Fruit fly (Drosophila melanogaster) whole organism, pupa: ENCODE measurements around the gene Chd64.

Source experiments
- CG10348 ChIP-seq: fragments of 200-800 bp; sonication (Bioruptor generic); IDR thresholded peaks from 2 replicates; pipeline ENCODE4 v1.3.6; 2022; ENCODE audit warnings: missing biosample characterization, missing genetic modification characterization
- CG12605 ChIP-seq: fragments of 200-800 bp; sonication (Bioruptor generic); IDR thresholded peaks from 2 replicates; pipeline ENCODE4 v1.3.6; 2022; ENCODE audit warnings: missing biosample characterization, missing genetic modification characterization
- CG13204 ChIP-seq: fragments of 200-800 bp; sonication (Bioruptor generic); optimal IDR thresholded peaks from 2 replicates; lab custom pipeline; 2018; ENCODE audit warnings: missing biosample characterization, mild to moderate bottlenecking, missing genetic modification characterization, moderate library complexity
- CG14655 ChIP-seq: fragments of 200-800 bp; sonication (Bioruptor generic); optimal IDR thresholded peaks from 3 replicates; lab custom pipeline; 2017; ENCODE audit warnings: mild to moderate bottlenecking, missing biosample characterization, missing genetic modification reagents, missing genetic modification characterization
- CG15710 ChIP-seq: fragments of 200-800 bp; sonication (Bioruptor generic); optimal IDR thresholded peaks from 2 replicates; lab custom pipeline; 2018; ENCODE audit warnings: missing biosample characterization, mild to moderate bottlenecking, missing genetic modification characterization, moderate library complexity
- CG17806 ChIP-seq: fragments of 200-800 bp; sonication (Bioruptor generic); optimal IDR thresholded peaks from 2 replicates; lab custom pipeline; 2018; ENCODE audit warnings: missing biosample characterization, mild to moderate bottlenecking, missing genetic modification characterization, moderate library complexity
- CG32121 ChIP-seq: fragments of 200-800 bp; sonication (Bioruptor generic); IDR thresholded peaks from 2 replicates; pipeline ENCODE4 v1.3.6; 2022; ENCODE audit warnings: missing biosample characterization, missing genetic modification characterization
- CG34367 ChIP-seq: fragments of 200-800 bp; sonication (Bioruptor generic); optimal IDR thresholded peaks from 2 replicates; lab custom pipeline; 2018; ENCODE audit warnings: missing biosample characterization, mild to moderate bottlenecking, missing genetic modification characterization
- CG4496 ChIP-seq: fragments of 200-800 bp; sonication (Bioruptor generic); IDR thresholded peaks from 3 replicates; pipeline ENCODE4 v1.3.6; 2022; ENCODE audit warnings: missing biosample characterization, missing genetic modification characterization
- CG8159 ChIP-seq: fragments of 200-800 bp; sonication (Bioruptor generic); optimal IDR thresholded peaks from 3 replicates; lab custom pipeline; 2018; ENCODE audit warnings: missing biosample characterization, mild to moderate bottlenecking, missing genetic modification characterization, moderate library complexity
- CG8301 ChIP-seq: fragments of 200-800 bp; sonication (Bioruptor generic); optimal IDR thresholded peaks from 2 replicates; lab custom pipeline; 2018; ENCODE audit warnings: missing biosample characterization, mild to moderate bottlenecking, missing genetic modification characterization
- CG9948 ChIP-seq: fragments of 200-800 bp; sonication (Bioruptor generic); optimal IDR thresholded peaks from 2 replicates; lab custom pipeline; 2018; ENCODE audit warnings: missing biosample characterization, mild to moderate bottlenecking, missing genetic modification characterization, moderate library complexity
- D1 ChIP-seq: fragments of 200-800 bp; sonication (Bioruptor generic); optimal IDR thresholded peaks from 2 replicates; lab custom pipeline; 2018; ENCODE audit warnings: missing biosample characterization, mild to moderate bottlenecking, missing genetic modification characterization, moderate library complexity
- EcR ChIP-seq: fragments of 200-800 bp; sonication (Bioruptor generic); optimal IDR thresholded peaks from 3 replicates; lab custom pipeline; 2019; ENCODE audit warnings: missing biosample characterization, missing genetic modification characterization, mild to moderate bottlenecking, moderate library complexity, missing genetic modification reagents
- Ets98B ChIP-seq: fragments of 200-800 bp; sonication (Bioruptor generic); IDR thresholded peaks from 2 replicates; pipeline ENCODE4 v1.3.6; 2022; ENCODE audit warnings: missing biosample characterization, missing genetic modification characterization
- Pif1A ChIP-seq: fragments of 200-800 bp; sonication (Bioruptor generic); optimal IDR thresholded peaks from 3 replicates; lab custom pipeline; 2016; ENCODE audit warnings: missing biosample characterization, missing genetic modification characterization
- Pif1B ChIP-seq: fragments of 200-800 bp; sonication (Bioruptor generic); optimal IDR thresholded peaks from 3 replicates; lab custom pipeline; 2016; ENCODE audit warnings: missing biosample characterization, missing genetic modification characterization
- Snoo ChIP-seq: fragments of 200-800 bp; sonication (Bioruptor generic); optimal IDR thresholded peaks from 3 replicates; lab custom pipeline; 2017; ENCODE audit warnings: missing biosample characterization, mild to moderate bottlenecking, missing genetic modification characterization, inconsistent platforms
- fd96Ca ChIP-seq: fragments of 200-800 bp; sonication (Bioruptor generic); IDR thresholded peaks from 3 replicates; pipeline ENCODE4 v1.3.6; 2022; ENCODE audit warnings: missing biosample characterization, missing genetic modification characterization
- gl ChIP-seq: fragments of 200-800 bp; sonication (Bioruptor generic); optimal IDR thresholded peaks from 2 replicates; lab custom pipeline; 2018; ENCODE audit warnings: missing biosample characterization, mild to moderate bottlenecking, missing genetic modification characterization
- rn ChIP-seq: fragments of 200-800 bp; sonication (Bioruptor generic); IDR thresholded peaks from 2 replicates; pipeline ENCODE4 v1.3.6; 2022; ENCODE audit warnings: missing biosample characterization, missing genetic modification characterization

Chd64 gene

dm6 chr3L:4108072-4108843 lies 13.9 kb downstream of the Chd64 start, which contains the start of gene Ack:
TSS of gene Ack (plus strand) at chr3L:4108186.
- TF ChIP-seq EcR = no peak
- no peak for TF ChIP-seq rn (GFP tag; lab: Robert Waterston, UW)
- no peak for TF ChIP-seq Ets98B (GFP tag; lab: Robert Waterston, UW)
- no peak for TF ChIP-seq Pif1B (GFP tag; lab: Kevin White, UChicago)
- peak; percentile 17 for TF ChIP-seq CG13204 (GFP tag; lab: Kevin White, UChicago)
- no peak for TF ChIP-seq D1 (tag; lab: Kevin White, UChicago)
- TF ChIP-seq CG14655 = no peak
- TF ChIP-seq CG32121 (GFP tag; lab: Robert Waterston, UW) = peak; percentile 22; the same call in 1 of the 2 replicates
- TF ChIP-seq fd96Ca = no peak; the same call in 2 of the 3 replicates
- no peak for TF ChIP-seq CG4496 (GFP tag; lab: Robert Waterston, UW)
- TF ChIP-seq gl (tag; lab: Kevin White, UChicago) = no peak
- no peak for TF ChIP-seq Snoo
- TF ChIP-seq CG12605 (GFP tag; lab: Robert Waterston, UW) = no peak
- TF ChIP-seq CG8301 (tag; lab: Kevin White, UChicago) = no peak
- no peak for TF ChIP-seq CG17806 (tag; lab: Kevin White, UChicago)

dm6 chr3L:4107120-4107519 lies 15.1 kb downstream of the Chd64 start:
- TF ChIP-seq CG8159 (tag; lab: Kevin White, UChicago) = no peak
- no peak for TF ChIP-seq Snoo
- TF ChIP-seq gl (tag; lab: Kevin White, UChicago) = no peak
- TF ChIP-seq EcR = peak; percentile 52

dm6 chr3L:4103258-4104247 lies 18.6 kb downstream of the Chd64 start, which contains the start of gene Fit1:
TSS of gene Fit1 (plus strand) at chr3L:4103564.
- TF ChIP-seq CG9948 (tag; lab: Kevin White, UChicago) (no peak), Pif1B (GFP tag; lab: Kevin White, UChicago) (no peak), CG32121 (GFP tag; lab: Robert Waterston, UW) (no peak), Ets98B (GFP tag; lab: Robert Waterston, UW) (no peak), CG10348 (GFP tag; lab: Robert Waterston, UW) (no peak), Pif1A (GFP tag; lab: Kevin White, UChicago) (no peak), CG12605 (GFP tag; lab: Robert Waterston, UW) (0 out of 2 replicates have a peak, but pooled peaks have one; percentile 34), gl (tag; lab: Kevin White, UChicago) (no peak), EcR (peak; percentile 42), Snoo (no peak), CG17806 (tag; lab: Kevin White, UChicago) (no peak), CG8159 (tag; lab: Kevin White, UChicago) (no peak), rn (GFP tag; lab: Robert Waterston, UW) (no peak), CG8301 (tag; lab: Kevin White, UChicago) (no peak), CG13204 (GFP tag; lab: Kevin White, UChicago) (no peak)

- TF ChIP-seq Pif1B (GFP tag; lab: Kevin White, UChicago) = peak; percentile 39
- no peak for TF ChIP-seq Snoo
- TF ChIP-seq EcR = peak; percentile 36
- peak; percentile 54; the same call in 1 of the 2 replicates for TF ChIP-seq CG12605 (GFP tag; lab: Robert Waterston, UW)
- TF ChIP-seq gl (tag; lab: Kevin White, UChicago) = no peak
- TF ChIP-seq CG34367 (tag; lab: Kevin White, UChicago) = no peak
- no peak for TF ChIP-seq rn (GFP tag; lab: Robert Waterston, UW)
- peak; percentile 34; the same call in 1 of the 3 replicates for TF ChIP-seq fd96Ca
- TF ChIP-seq CG10348 (GFP tag; lab: Robert Waterston, UW) = no peak
- peak; percentile 66; the same call in 2 of the 3 replicates for TF ChIP-seq CG4496 (GFP tag; lab: Robert Waterston, UW)
- TF ChIP-seq CG8301 (tag; lab: Kevin White, UChicago) = no peak
- peak; percentile 33 for TF ChIP-seq Pif1A (GFP tag; lab: Kevin White, UChicago)
- TF ChIP-seq CG9948 (tag; lab: Kevin White, UChicago) = no peak
- TF ChIP-seq CG32121 (GFP tag; lab: Robert Waterston, UW) = peak; percentile 37; the same call in 1 of the 2 replicates
- no peak for TF ChIP-seq CG8159 (tag; lab: Kevin White, UChicago)
- TF ChIP-seq CG15710 (tag; lab: Kevin White, UChicago) = no peak
- TF ChIP-seq CG13204 (GFP tag; lab: Kevin White, UChicago) = no peak
- no peak for TF ChIP-seq CG17806 (tag; lab: Kevin White, UChicago)
- peak; percentile 67 for TF ChIP-seq Ets98B (GFP tag; lab: Robert Waterston, UW)
- TF ChIP-seq D1 (tag; lab: Kevin White, UChicago) = no peak
- no peak for TF ChIP-seq CG14655
Observed at dm6 chr3L:4102496-4103257, 19.5 kb downstream of the Chd64 start, which contains the start of gene CG14995. TSS of gene CG14995 (minus strand) at chr3L:4103256.
